Fruit fly (Drosophila melanogaster) whole organism, embryonic: ENCODE measurements around the gene Spx.
A peak's percentile ranks its signal among the peaks of the same experiment; 100 is the strongest.

Experiments
- Aef1 ChIP-seq: fragments of 200-800 bp; sonication (Bioruptor generic); IDR thresholded peaks from 3 replicates; pipeline ENCODE4 v1.3.6; 2022; ENCODE audit warnings: missing biosample characterization, missing genetic modification characterization
- B-H1 ChIP-seq: fragments of 200-800 bp; sonication (Bioruptor generic); IDR thresholded peaks from 3 replicates; pipeline ENCODE4 v1.3.6; 2022; ENCODE audit warnings: missing biosample characterization, missing genetic modification characterization
- CG10366 ChIP-seq: fragments of 200-800 bp; sonication (Bioruptor generic); IDR thresholded peaks from 2 replicates; pipeline ENCODE4 v1.3.6; 2022; ENCODE audit warnings: missing biosample characterization, missing genetic modification characterization
- CG10654 ChIP-seq: fragments of 200-800 bp; sonication (Bioruptor generic); optimal IDR thresholded peaks from 2 replicates; lab custom pipeline; 2016; ENCODE audit warnings: missing biosample characterization, missing genetic modification characterization
- CG11398 ChIP-seq: fragments of 200-800 bp; sonication (Bioruptor generic); optimal IDR thresholded peaks from 2 replicates; lab custom pipeline; 2016; ENCODE audit warnings: missing biosample characterization, missing genetic modification characterization
- CG11723 ChIP-seq: fragments of 200-800 bp; sonication (Bioruptor generic); optimal IDR thresholded peaks from 2 replicates; lab custom pipeline; 2017; ENCODE audit warnings: missing biosample characterization, mild to moderate bottlenecking, missing genetic modification characterization
- CG12391 ChIP-seq: fragments of 200-800 bp; sonication (Bioruptor generic); optimal IDR thresholded peaks from 3 replicates; lab custom pipeline; 2018; ENCODE audit warnings: missing biosample characterization, mild to moderate bottlenecking, missing genetic modification characterization, moderate library complexity
- CG12744 ChIP-seq: fragments of 200-800 bp; sonication (Bioruptor generic); optimal IDR thresholded peaks from 2 replicates; lab custom pipeline; 2016; ENCODE audit warnings: missing biosample characterization, missing genetic modification characterization
- CG13123 ChIP-seq: fragments of 200-800 bp; sonication (Bioruptor generic); optimal IDR thresholded peaks from 2 replicates; lab custom pipeline; 2016; ENCODE audit warnings: missing biosample characterization, missing genetic modification characterization
- CG13296 ChIP-seq: fragments of 200-800 bp; sonication (Bioruptor generic); optimal IDR thresholded peaks from 3 replicates; lab custom pipeline; 2018; ENCODE audit warnings: missing biosample characterization, mild to moderate bottlenecking, missing genetic modification characterization
- CG13624 ChIP-seq: fragments of 200-800 bp; sonication (Bioruptor generic); optimal IDR thresholded peaks from 2 replicates; lab custom pipeline; 2016; ENCODE audit warnings: missing biosample characterization, missing genetic modification characterization
- CG15269 ChIP-seq: fragments of 200-800 bp; sonication (Bioruptor generic); optimal IDR thresholded peaks from 2 replicates; lab custom pipeline; 2018; ENCODE audit warnings: missing biosample characterization, mild to moderate bottlenecking, missing genetic modification characterization, moderate library complexity
- CG15514 ChIP-seq: fragments of 200-800 bp; sonication (Bioruptor generic); optimal IDR thresholded peaks from 3 replicates; lab custom pipeline; 2017; ENCODE audit warnings: missing biosample characterization, missing genetic modification characterization, mild to moderate bottlenecking, moderate library complexity, missing genetic modification reagents
- CG1602 ChIP-seq: fragments of 200-800 bp; sonication (Bioruptor generic); optimal IDR thresholded peaks from 3 replicates; lab custom pipeline; 2016; ENCODE audit warnings: missing biosample characterization, missing genetic modification characterization
- CG16813 ChIP-seq: fragments of 200-800 bp; sonication (Bioruptor generic); IDR thresholded peaks from 3 replicates; pipeline ENCODE4 v1.3.6; 2022; ENCODE audit warnings: missing biosample characterization, missing genetic modification characterization; ENCODE audit not compliant: partially characterized antibody
- CG17568 ChIP-seq: fragments of 200-800 bp; sonication (Bioruptor generic); optimal IDR thresholded peaks from 2 replicates; lab custom pipeline; 2018; ENCODE audit warnings: missing biosample characterization, mild to moderate bottlenecking, missing genetic modification characterization, moderate library complexity
- CG31388 ChIP-seq: fragments of 200-800 bp; sonication (Bioruptor generic); optimal IDR thresholded peaks from 2 replicates; lab custom pipeline; 2016; ENCODE audit warnings: missing biosample characterization, missing genetic modification characterization
- CG42726 ChIP-seq: fragments of 200-800 bp; sonication (Bioruptor generic); IDR thresholded peaks from 2 replicates; pipeline ENCODE4 v1.3.6; 2022; ENCODE audit warnings: missing biosample characterization, missing genetic modification characterization; ENCODE audit not compliant: partially characterized antibody
- CG43689 ChIP-seq: fragments of 200-800 bp; sonication (Bioruptor generic); IDR thresholded peaks from 2 replicates; pipeline ENCODE4 v1.3.6; 2022; ENCODE audit warnings: missing biosample characterization, missing genetic modification characterization
- CG4707 ChIP-seq: fragments of 200-800 bp; sonication (Bioruptor generic); optimal IDR thresholded peaks from 2 replicates; lab custom pipeline; 2018; ENCODE audit warnings: missing biosample characterization, mild to moderate bottlenecking, missing genetic modification characterization, moderate library complexity
- CG6791 ChIP-seq: fragments of 200-800 bp; sonication (Bioruptor generic); IDR thresholded peaks from 3 replicates; pipeline ENCODE4 v1.3.6; 2022; ENCODE audit warnings: missing biosample characterization, missing genetic modification characterization; ENCODE audit not compliant: partially characterized antibody
- CG7357 ChIP-seq: fragments of 200-800 bp; sonication (Bioruptor generic); IDR thresholded peaks from 3 replicates; pipeline ENCODE4 v1.3.6; 2022; ENCODE audit warnings: missing biosample characterization, missing genetic modification characterization
- CG7786 ChIP-seq: fragments of 200-800 bp; sonication (Bioruptor generic); optimal IDR thresholded peaks from 2 replicates; lab custom pipeline; 2016; ENCODE audit warnings: missing biosample characterization, missing genetic modification characterization
- CG7928 ChIP-seq: fragments of 200-800 bp; sonication (Bioruptor generic); optimal IDR thresholded peaks from 2 replicates; lab custom pipeline; 2017; ENCODE audit warnings: missing biosample characterization, mild to moderate bottlenecking, missing genetic modification characterization
- CG8089 ChIP-seq: fragments of 200-800 bp; sonication (Bioruptor generic); optimal IDR thresholded peaks from 3 replicates; lab custom pipeline; 2016; ENCODE audit warnings: missing biosample characterization, missing genetic modification characterization
- CG8281 ChIP-seq: fragments of 200-800 bp; sonication (Bioruptor generic); optimal IDR thresholded peaks from 2 replicates; lab custom pipeline; 2018; ENCODE audit warnings: missing biosample characterization, mild to moderate bottlenecking, missing genetic modification characterization, moderate library complexity
- CG9727 ChIP-seq: fragments of 200-800 bp; sonication (Bioruptor generic); optimal IDR thresholded peaks from 3 replicates; lab custom pipeline; 2017; ENCODE audit warnings: missing biosample characterization, mild to moderate bottlenecking, missing genetic modification characterization
- ERR ChIP-seq: fragments of 200-800 bp; sonication (Bioruptor generic); optimal IDR thresholded peaks from 2 replicates; lab custom pipeline; 2016; ENCODE audit warnings: missing biosample characterization, missing genetic modification characterization
- HLH3B ChIP-seq: fragments of 200-800 bp; sonication (Bioruptor generic); IDR thresholded peaks from 2 replicates; pipeline ENCODE4 v1.3.6; 2022; ENCODE audit warnings: missing biosample characterization, missing genetic modification characterization
- Hand ChIP-seq: fragments of 200-800 bp; sonication (Bioruptor generic); optimal IDR thresholded peaks from 2 replicates; lab custom pipeline; 2017; ENCODE audit warnings: mild to moderate bottlenecking, missing biosample characterization, missing genetic modification reagents, missing genetic modification characterization
- Kr ChIP-seq: fragments of 200-800 bp; sonication (Bioruptor generic); optimal IDR thresholded peaks from 2 replicates; lab custom pipeline; 2017; ENCODE audit warnings: missing biosample characterization, mild to moderate bottlenecking, missing genetic modification characterization
- Lhr ChIP-seq: fragments of 200-800 bp; sonication (Bioruptor generic); optimal IDR thresholded peaks from 3 replicates; lab custom pipeline; 2017; ENCODE audit warnings: mild to moderate bottlenecking, missing biosample characterization, missing genetic modification reagents, missing genetic modification characterization
- Lpt ChIP-seq: fragments of >200 bp; optimal IDR thresholded peaks from 2 replicates; lab custom pipeline; 2018; ENCODE audit warnings: missing biosample characterization, missing genetic modification characterization
- PHDP ChIP-seq: fragments of 200-800 bp; sonication (Bioruptor generic); optimal IDR thresholded peaks from 3 replicates; lab custom pipeline; 2018; ENCODE audit warnings: missing biosample characterization, mild to moderate bottlenecking, missing genetic modification characterization, moderate library complexity
- Usf ChIP-seq: fragments of 200-800 bp; sonication (Bioruptor generic); optimal IDR thresholded peaks from 2 replicates; lab custom pipeline; 2017; ENCODE audit warnings: missing genotype, missing biosample characterization, missing genetic modification characterization
- ato ChIP-seq: fragments of 200-800 bp; sonication (Bioruptor generic); IDR thresholded peaks from 2 replicates; pipeline ENCODE4 v1.3.6; 2022; ENCODE audit warnings: missing biosample characterization, missing genetic modification characterization; ENCODE audit not compliant: partially characterized antibody
- bcd ChIP-seq: fragments of 200-800 bp; sonication (Bioruptor generic); optimal IDR thresholded peaks from 2 replicates; lab custom pipeline; 2017; ENCODE audit warnings: missing biosample characterization, mild to moderate bottlenecking, missing genetic modification characterization
- corto ChIP-seq: fragments of 200-800 bp; sonication (Bioruptor generic); optimal IDR thresholded peaks from 2 replicates; lab custom pipeline; 2016; ENCODE audit warnings: missing biosample characterization, mild to moderate bottlenecking, missing genetic modification characterization, moderate library complexity
- crp ChIP-seq, 2 experiments: fragments of 200-800 bp; sonication (Bioruptor generic); optimal IDR thresholded peaks; 2 replicates in 1 of 2; 3 replicates in 1 of 2; lab custom pipeline; 2017; ENCODE audit warnings: missing biosample characterization in 2 of 2, missing genetic modification characterization in 2 of 2, mild to moderate bottlenecking in 1 of 2, moderate library complexity in 1 of 2
- disco-r ChIP-seq: fragments of 200-800 bp; sonication (Bioruptor generic); optimal IDR thresholded peaks from 2 replicates; lab custom pipeline; 2016; ENCODE audit warnings: missing biosample characterization, missing genetic modification characterization
- dm ChIP-seq: fragments of 200-800 bp; sonication (Bioruptor generic); optimal IDR thresholded peaks from 3 replicates; lab custom pipeline; 2016; ENCODE audit warnings: missing biosample characterization, missing genetic modification characterization
- h ChIP-seq: fragments of >200 bp; optimal IDR thresholded peaks from 2 replicates; lab custom pipeline; 2017
- kah ChIP-seq: fragments of 200-800 bp; sonication (Bioruptor generic); optimal IDR thresholded peaks from 2 replicates; lab custom pipeline; 2018; ENCODE audit warnings: missing biosample characterization, mild to moderate bottlenecking, missing genetic modification characterization
- pb ChIP-seq: fragments of 200-800 bp; sonication (Bioruptor generic); optimal IDR thresholded peaks from 3 replicates; lab custom pipeline; 2016; ENCODE audit warnings: missing biosample characterization, missing genetic modification characterization
- pros ChIP-seq: fragments of 200-800 bp; sonication (Bioruptor generic); optimal IDR thresholded peaks from 3 replicates; lab custom pipeline; 2019; ENCODE audit warnings: missing biosample characterization, mild to moderate bottlenecking, missing genetic modification characterization, moderate library complexity
- repo ChIP-seq: fragments of 200-800 bp; sonication (Bioruptor generic); optimal IDR thresholded peaks from 2 replicates; lab custom pipeline; 2016; ENCODE audit warnings: missing biosample characterization, missing genetic modification characterization
- tll ChIP-seq, 2 experiments: fragments of 200-800 bp in 1 of 2; fragments of >200 bp in 1 of 2; sonication (Bioruptor generic) in 1 of 2; optimal IDR thresholded peaks; 2 replicates each; lab custom pipeline; 2017 to 2019; ENCODE audit warnings: missing biosample characterization in 2 of 2, missing genetic modification characterization in 2 of 2, mild to moderate bottlenecking in 1 of 2, moderate library complexity in 1 of 2
- trh ChIP-seq: fragments of 200-800 bp; sonication (Bioruptor generic); optimal IDR thresholded peaks from 2 replicates; lab custom pipeline; 2016; ENCODE audit warnings: missing biosample characterization, missing genetic modification characterization
- twi ChIP-seq: fragments of 200-800 bp; optimal IDR thresholded peaks from 2 replicates; lab custom pipeline; 2019; ENCODE audit warnings: missing biosample characterization, mild to moderate bottlenecking, missing genetic modification characterization, moderate library complexity
- unpg ChIP-seq: fragments of 200-800 bp; sonication (Bioruptor generic); optimal IDR thresholded peaks from 3 replicates; lab custom pipeline; 2018; ENCODE audit warnings: missing biosample characterization, mild to moderate bottlenecking, missing genetic modification characterization, moderate library complexity
- wor ChIP-seq: fragments of 200-800 bp; sonication (Bioruptor generic); IDR thresholded peaks from 2 replicates; pipeline ENCODE4 v1.3.6; 2022; ENCODE audit warnings: missing biosample characterization, missing genetic modification characterization

The Spx gene

dm6 chrX:6219845-6220345 is 35.7 kb upstream of the Spx start, which contains the start of gene Efr (continued):
- TF ChIP-seq CG11398 (GFP tag; lab: Kevin White, UChicago) (no peak), trh (GFP tag; lab: Kevin White, UChicago) (no peak), CG13296 (GFP tag; lab: Kevin White, UChicago) (peak; percentile 31), PHDP (tag; lab: Kevin White, UChicago) (no peak), CG31388 (no peak), CG7357 (GFP tag; lab: Robert Waterston, UW) (no peak), CG11723 (no peak), CG7786 (GFP tag; lab: Kevin White, UChicago) (no peak), CG13624 (no peak), tll (GFP tag; optimal IDR thresholded peaks at IDR 0.05; lab: Kevin White, UChicago) (no peak), CG8281 (tag; lab: Kevin White, UChicago) (no peak), CG43689 (GFP tag; lab: Robert Waterston, UW) (no peak), unpg (GFP tag; lab: Kevin White, UChicago) (peak; percentile 4), CG10366 (GFP tag; lab: Robert Waterston, UW) (no peak), CG10654 (GFP tag; lab: Kevin White, UChicago) (no peak), Lpt (no peak), CG16813 (GFP tag; lab: Robert Waterston, UW) (no peak), CG17568 (GFP tag; lab: Kevin White, UChicago) (no peak), repo (no peak), h (lab: Kevin White, UChicago) (no peak), crp (GFP tag; optimal IDR thresholded peaks at IDR 0.05; lab: Kevin White, UChicago) (peak in 1 of 2 experiments; percentile 83), corto (GFP tag; lab: Kevin White, UChicago) (no peak), wor (GFP tag; lab: Robert Waterston, UW) (no peak), pros (GFP tag; lab: Kevin White, UChicago) (no peak), Usf (GFP tag; lab: Kevin White, UChicago) (no peak), Lhr (GFP tag; lab: Kevin White, UChicago) (peak; percentile 27), Hand (GFP tag; lab: Kevin White, UChicago) (no peak), kah (GFP tag; lab: Kevin White, UChicago) (no peak), disco-r (GFP tag; lab: Kevin White, UChicago) (no peak), Kr (GFP tag; lab: Kevin White, UChicago) (no peak), CG15269 (tag; lab: Kevin White, UChicago) (no peak), ERR (GFP tag; lab: Kevin White, UChicago) (no peak), B-H1 (GFP tag; lab: Robert Waterston, UW) (no peak), CG1602 (GFP tag; lab: Kevin White, UChicago) (no peak), CG9727 (no peak), dm (GFP tag; lab: Kevin White, UChicago) (no peak), CG6791 (no peak), CG8089 (GFP tag; lab: Kevin White, UChicago) (no peak), bcd (no peak), Aef1 (GFP tag; lab: Robert Waterston, UW) (no peak), CG12391 (tag; lab: Kevin White, UChicago) (no peak), ato (GFP tag; lab: Robert Waterston, UW) (no peak), CG13123 (GFP tag; lab: Kevin White, UChicago) (no peak), twi (tag; lab: Kevin White, UChicago) (no peak), HLH3B (GFP tag; lab: Robert Waterston, UW) (no peak), CG4707 (GFP tag; lab: Kevin White, UChicago) (no peak), CG42726 (GFP tag; lab: Robert Waterston, UW) (no peak), CG12744 (GFP tag; lab: Kevin White, UChicago) (no peak), CG7928 (GFP tag; lab: Kevin White, UChicago) (no peak), pb (GFP tag; lab: Kevin White, UChicago) (peak; percentile 2), CG15514 (GFP tag; lab: Kevin White, UChicago) (peak; percentile 39)
